Fruit fly (Drosophila melanogaster): ENCODE measurements around the gene Cpr76Bc.

dm6 chr3L:19552136-19552773 lies 31.5 kb downstream of the Cpr76Bc start, which contains the start of the genes Ltn1 and CG9300:
- no peak for TF ChIP-seq psq (optimal IDR thresholded peaks at IDR 0.05)
- no peak for TF ChIP-seq Sin3A (optimal IDR thresholded peaks at IDR 0.05)
- no peak for TF ChIP-seq insv (optimal IDR thresholded peaks at IDR 0.05)
